Fruit fly (Drosophila melanogaster): ENCODE measurements around the gene CG13318.

dm6 chr3R:8808518-8808921 is 36.0 kb upstream of the CG13318 start:
- TF ChIP-seq h (optimal IDR thresholded peaks at IDR 0.05) (no peak), insv (optimal IDR thresholded peaks at IDR 0.05) (no peak), Sin3A (optimal IDR thresholded peaks at IDR 0.05) (no peak), Myc (optimal IDR thresholded peaks at IDR 0.05) (no peak), psq (optimal IDR thresholded peaks at IDR 0.05) (no peak)
